Fruit fly (Drosophila melanogaster) whole organism, embryonic: ENCODE measurements around the gene mv.

ENCODE experiments used
- CG11456 ChIP-seq: fragments of 200-800 bp; sonication (Bioruptor generic); IDR thresholded peaks from 3 replicates; pipeline ENCODE4 v1.3.6; 2022; ENCODE audit warnings: missing biosample characterization, missing genetic modification characterization
- CG11560 ChIP-seq: fragments of 200-800 bp; sonication (Bioruptor generic); IDR thresholded peaks from 3 replicates; pipeline ENCODE4 v1.3.6; 2022; ENCODE audit warnings: missing biosample characterization, missing genetic modification characterization
- CG12219 ChIP-seq: fragments of 200-800 bp; sonication (Bioruptor generic); optimal IDR thresholded peaks from 3 replicates; lab custom pipeline; 2018; ENCODE audit warnings: missing biosample characterization, mild to moderate bottlenecking, missing genetic modification characterization
- CG12942 ChIP-seq: fragments of 200-800 bp; sonication (Bioruptor generic); optimal IDR thresholded peaks from 3 replicates; lab custom pipeline; 2016; ENCODE audit warnings: missing biosample characterization, missing genetic modification characterization
- CG14441 ChIP-seq: fragments of 200-800 bp; sonication (Bioruptor generic); IDR thresholded peaks from 2 replicates; pipeline ENCODE4 v1.3.6; 2022; ENCODE audit warnings: missing biosample characterization, missing genetic modification characterization
- CG1602 ChIP-seq: fragments of 200-800 bp; sonication (Bioruptor generic); optimal IDR thresholded peaks from 3 replicates; lab custom pipeline; 2016; ENCODE audit warnings: missing biosample characterization, missing genetic modification characterization
- CG17359 ChIP-seq: fragments of 200-800 bp; sonication (Bioruptor generic); optimal IDR thresholded peaks from 3 replicates; lab custom pipeline; 2018; ENCODE audit warnings: missing biosample characterization, mild to moderate bottlenecking, missing genetic modification characterization, moderate library complexity
- CG1832 ChIP-seq: fragments of 200-800 bp; sonication (Bioruptor generic); optimal IDR thresholded peaks from 2 replicates; lab custom pipeline; 2017; ENCODE audit warnings: missing biosample characterization, mild to moderate bottlenecking, missing genetic modification characterization, inconsistent platforms
- CG31365 ChIP-seq: fragments of 200-800 bp; sonication (Bioruptor generic); optimal IDR thresholded peaks from 2 replicates; lab custom pipeline; 2018; ENCODE audit warnings: missing biosample characterization, mild to moderate bottlenecking, missing genetic modification characterization
- CG4328 ChIP-seq: fragments of 200-800 bp; sonication (Bioruptor generic); optimal IDR thresholded peaks from 3 replicates; lab custom pipeline; 2017; ENCODE audit warnings: missing biosample characterization, missing genetic modification reagents, missing genetic modification characterization
- CG4360 ChIP-seq: fragments of 200-800 bp; sonication (Bioruptor generic); IDR thresholded peaks from 2 replicates; pipeline ENCODE4 v1.3.6; 2022; ENCODE audit warnings: missing biosample characterization, missing genetic modification characterization
- CG6254 ChIP-seq: fragments of 200-800 bp; sonication (Bioruptor generic); optimal IDR thresholded peaks from 3 replicates; lab custom pipeline; 2017; ENCODE audit warnings: mild to moderate bottlenecking, missing biosample characterization, missing genetic modification reagents, missing genetic modification characterization
- D ChIP-seq, 2 experiments: fragments of 200-800 bp in 1 of 2; fragments of >200 bp in 1 of 2; sonication (Bioruptor generic) in 1 of 2; optimal IDR thresholded peaks; 2 replicates in 1 of 2; 3 replicates in 1 of 2; lab custom pipeline; 2017; ENCODE audit warnings: mild to moderate bottlenecking in 1 of 2, missing biosample characterization in 1 of 2, missing genetic modification characterization in 1 of 2, missing genetic modification reagents in 1 of 2
- D19A ChIP-seq: fragments of 200-800 bp; optimal IDR thresholded peaks from 3 replicates; lab custom pipeline; 2019; ENCODE audit warnings: missing biosample characterization, mild to moderate bottlenecking, missing genetic modification characterization, moderate library complexity
- Dbx ChIP-seq: fragments of 200-800 bp; sonication (Bioruptor generic); IDR thresholded peaks from 3 replicates; pipeline ENCODE4 v1.3.6; 2022; ENCODE audit warnings: missing biosample characterization, missing genetic modification characterization
- E2f1 ChIP-seq: fragments of 200-800 bp; sonication (Bioruptor generic); IDR thresholded peaks from 2 replicates; pipeline ENCODE4 v1.3.6; 2022; ENCODE audit warnings: missing biosample characterization, missing genetic modification characterization
- Elba2 ChIP-seq: fragments of 200-800 bp; sonication (Bioruptor generic); optimal IDR thresholded peaks from 3 replicates; lab custom pipeline; 2016; ENCODE audit warnings: missing biosample characterization, missing genetic modification characterization
- Fer2 ChIP-seq: fragments of 200-800 bp; sonication (Bioruptor generic); optimal IDR thresholded peaks from 2 replicates; lab custom pipeline; 2018; ENCODE audit warnings: missing biosample characterization, mild to moderate bottlenecking, missing genetic modification characterization, moderate library complexity
- Gug ChIP-seq: fragments of 200-800 bp; sonication (Bioruptor generic); IDR thresholded peaks from 4 replicates; pipeline ENCODE4 v1.3.6; 2022; ENCODE audit warnings: missing biosample characterization, missing genetic modification characterization
- HLH54F ChIP-seq: fragments of 200-800 bp; sonication (Bioruptor generic); optimal IDR thresholded peaks from 3 replicates; lab custom pipeline; 2016; ENCODE audit warnings: missing biosample characterization, missing genetic modification characterization
- Kr ChIP-seq: fragments of 200-800 bp; sonication (Bioruptor generic); optimal IDR thresholded peaks from 2 replicates; lab custom pipeline; 2017; ENCODE audit warnings: missing biosample characterization, mild to moderate bottlenecking, missing genetic modification characterization
- MESR4 ChIP-seq: fragments of 200-800 bp; sonication (Bioruptor generic); optimal IDR thresholded peaks from 2 replicates; lab custom pipeline; 2018; ENCODE audit warnings: missing biosample characterization, mild to moderate bottlenecking, missing genetic modification characterization, moderate library complexity
- Nf-YA ChIP-seq: fragments of 200-800 bp; sonication (Bioruptor generic); IDR thresholded peaks from 2 replicates; pipeline ENCODE4 v1.3.6; 2022; ENCODE audit warnings: missing biosample characterization, missing genetic modification characterization
- Nf-YB ChIP-seq: fragments of 200-800 bp; sonication (Bioruptor generic); optimal IDR thresholded peaks from 3 replicates; lab custom pipeline; 2019; ENCODE audit warnings: missing biosample characterization, mild to moderate bottlenecking, missing genetic modification characterization, moderate library complexity
- Nf-YC ChIP-seq: fragments of 200-800 bp; optimal IDR thresholded peaks from 3 replicates; lab custom pipeline; 2019; ENCODE audit warnings: missing biosample characterization, mild to moderate bottlenecking, missing genetic modification characterization, moderate library complexity
- PHDP ChIP-seq: fragments of 200-800 bp; sonication (Bioruptor generic); optimal IDR thresholded peaks from 3 replicates; lab custom pipeline; 2018; ENCODE audit warnings: missing biosample characterization, mild to moderate bottlenecking, missing genetic modification characterization, moderate library complexity
- Ptx1 ChIP-seq: fragments of 200-800 bp; sonication (Bioruptor generic); IDR thresholded peaks from 2 replicates; pipeline ENCODE4 v1.3.6; 2022; ENCODE audit warnings: missing biosample characterization, missing genetic modification characterization
- Trl ChIP-seq, 3 experiments: fragments of >200 bp in 2 of 3; fragments of 200-800 bp in 1 of 3; sonication (Bioruptor generic) in 1 of 3; optimal IDR thresholded peaks; 2 replicates in 1 of 3; 3 replicates in 2 of 3; lab custom pipeline; 2016 to 2017; ENCODE audit warnings: missing biosample characterization in 1 of 3, missing genetic modification characterization in 1 of 3
- Xrp1 ChIP-seq: fragments of 200-800 bp; sonication (Bioruptor generic); IDR thresholded peaks from 2 replicates; pipeline ENCODE4 v1.3.6; 2022; ENCODE audit warnings: missing biosample characterization, missing genetic modification characterization
- btn ChIP-seq: fragments of 200-800 bp; sonication (Bioruptor generic); optimal IDR thresholded peaks from 2 replicates; lab custom pipeline; 2016; ENCODE audit warnings: missing biosample characterization, missing genetic modification characterization
- ci ChIP-seq: fragments of 200-800 bp; sonication (Bioruptor generic); IDR thresholded peaks from 3 replicates; pipeline ENCODE4 v1.3.6; 2022; ENCODE audit warnings: missing biosample characterization, missing genetic modification characterization
- lov ChIP-seq, 2 experiments: fragments of 200-800 bp in 1 of 2; fragments of >200 bp in 1 of 2; sonication (Bioruptor generic) in 1 of 2; IDR thresholded peaks in 1 of 2; optimal IDR thresholded peaks in 1 of 2; 2 replicates in 1 of 2; 3 replicates in 1 of 2; pipeline versions ENCODE4 v1.3.6 to Lab custom; 2017 to 2022; ENCODE audit warnings: missing biosample characterization in 1 of 2, missing genetic modification characterization in 1 of 2
- prd ChIP-seq, 3 experiments: fragments of >200 bp in 2 of 3; fragments of 200-800 bp in 1 of 3; sonication (Bioruptor generic) in 1 of 3; optimal IDR thresholded peaks in 2 of 3; IDR thresholded peaks in 1 of 3; 2 replicates in 2 of 3; 3 replicates in 1 of 3; pipeline versions ENCODE4 v1.3.6 to Lab custom; 2017 to 2022; ENCODE audit warnings: missing biosample characterization in 1 of 3, missing genetic modification characterization in 1 of 3
- pros ChIP-seq: fragments of 200-800 bp; sonication (Bioruptor generic); optimal IDR thresholded peaks from 3 replicates; lab custom pipeline; 2019; ENCODE audit warnings: missing biosample characterization, mild to moderate bottlenecking, missing genetic modification characterization, moderate library complexity
- ranshi ChIP-seq: fragments of 200-800 bp; sonication (Bioruptor generic); IDR thresholded peaks from 2 replicates; pipeline ENCODE4 v1.3.6; 2022; ENCODE audit warnings: missing biosample characterization, missing genetic modification characterization
- seq ChIP-seq: fragments of 200-800 bp; sonication (Bioruptor generic); IDR thresholded peaks from 2 replicates; pipeline ENCODE4 v1.3.6; 2022; ENCODE audit warnings: missing biosample characterization, missing genetic modification characterization
- slbo ChIP-seq: fragments of 200-800 bp; sonication (Bioruptor generic); IDR thresholded peaks from 2 replicates; pipeline ENCODE4 v1.3.6; 2022; ENCODE audit warnings: missing biosample characterization, missing genetic modification characterization
- sob ChIP-seq: fragments of 200-800 bp; sonication (Bioruptor generic); IDR thresholded peaks from 2 replicates; pipeline ENCODE4 v1.3.6; 2022; ENCODE audit warnings: missing biosample characterization, missing genetic modification characterization
- tgo ChIP-seq: fragments of 200-800 bp; sonication (Bioruptor generic); IDR thresholded peaks from 3 replicates; pipeline ENCODE4 v1.3.6; 2022; ENCODE audit warnings: missing biosample characterization, missing genetic modification characterization
- tll ChIP-seq, 2 experiments: fragments of 200-800 bp in 1 of 2; fragments of >200 bp in 1 of 2; sonication (Bioruptor generic) in 1 of 2; optimal IDR thresholded peaks; 2 replicates each; lab custom pipeline; 2017 to 2019; ENCODE audit warnings: missing biosample characterization in 2 of 2, missing genetic modification characterization in 2 of 2, mild to moderate bottlenecking in 1 of 2, moderate library complexity in 1 of 2
- tna ChIP-seq: fragments of 200-800 bp; sonication (Bioruptor generic); IDR thresholded peaks from 2 replicates; pipeline ENCODE4 v1.3.6; 2022; ENCODE audit warnings: missing biosample characterization, missing genetic modification characterization; ENCODE audit not compliant: partially characterized antibody
- tup ChIP-seq: fragments of 200-800 bp; sonication (Bioruptor generic); optimal IDR thresholded peaks from 2 replicates; lab custom pipeline; 2016; ENCODE audit warnings: missing biosample characterization, mild to moderate bottlenecking, missing genetic modification characterization, moderate library complexity
- vvl ChIP-seq: fragments of 200-800 bp; sonication (Bioruptor generic); IDR thresholded peaks from 2 replicates; pipeline ENCODE4 v1.3.6; 2022; ENCODE audit warnings: missing biosample characterization, missing genetic modification characterization
- zfh2 ChIP-seq: fragments of 200-800 bp; sonication (Bioruptor generic); optimal IDR thresholded peaks from 2 replicates; lab custom pipeline; 2016; ENCODE audit warnings: missing biosample characterization, missing genetic modification characterization

The mv gene

dm6 chr3L:1920943-1921342, 43.0 kb downstream of the mv start, which contains the start of gene Dbx (continued):
- TF ChIP-seq CG11560 (tag; lab: Robert Waterston, UW), result no peak
- no peak for TF ChIP-seq Xrp1 (GFP tag; lab: Robert Waterston, UW)
- TF ChIP-seq PHDP (tag; lab: Kevin White, UChicago), result no peak
- TF ChIP-seq CG1602, result no peak
- peak; percentile 64 to 73 for TF ChIP-seq Trl (optimal IDR thresholded peaks at IDR 0.05; lab: Kevin White, UChicago)
- no peak for TF ChIP-seq Trl (GFP tag; optimal IDR thresholded peaks at IDR 0.05; lab: Kevin White, UChicago)

DNA sequence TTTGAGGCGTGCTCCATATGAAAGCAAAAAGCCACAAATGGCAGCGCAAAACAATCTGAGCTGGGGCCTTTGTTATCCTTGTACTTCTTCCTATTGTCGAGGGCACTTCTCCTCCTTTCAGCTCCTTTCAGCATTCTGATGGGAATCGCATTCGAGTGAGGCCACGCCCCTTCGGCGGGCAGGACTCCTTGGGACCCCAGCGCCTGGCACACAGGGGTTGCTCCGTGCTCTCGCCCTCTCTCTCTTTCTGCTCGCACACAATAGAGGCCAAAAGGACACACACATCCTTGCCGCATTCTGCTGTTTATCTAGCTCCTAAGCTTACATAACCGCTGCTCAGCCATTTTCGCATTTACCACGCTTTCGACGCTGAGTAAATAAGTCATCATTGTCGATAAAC, 43.9 kb downstream of the mv start:
- TF ChIP-seq Nf-YA (GFP tag; lab: Robert Waterston, UW), result 0 out of 2 replicates have a peak, but pooled peaks have one; percentile 34
- TF ChIP-seq btn, result no peak
- TF ChIP-seq Trl (optimal IDR thresholded peaks at IDR 0.05; lab: Kevin White, UChicago), result peak in 1 of 2 experiments; percentile 36
- no peak for TF ChIP-seq Trl (GFP tag; optimal IDR thresholded peaks at IDR 0.05; lab: Kevin White, UChicago)
- TF ChIP-seq CG17359, result no peak
- TF ChIP-seq D19A (tag; lab: Kevin White, UChicago), result no peak
- TF ChIP-seq lov (optimal IDR thresholded peaks at IDR 0.05; lab: Kevin White, UChicago), result no peak
- 0 out of 3 replicates have a peak, but pooled peaks have one; percentile 13 for TF ChIP-seq lov (GFP tag; IDR thresholded peaks at IDR 0.05; lab: Robert Waterston, UW)
- peak; percentile 85 for TF ChIP-seq Nf-YB (GFP tag; lab: Kevin White, UChicago)
- no peak for TF ChIP-seq CG12942 (GFP tag; lab: Kevin White, UChicago)
- no peak for TF ChIP-seq Fer2 (tag; lab: Kevin White, UChicago)
- no peak for TF ChIP-seq E2f1 (GFP tag; lab: Robert Waterston, UW)
- 0 out of 3 replicates have a peak, but pooled peaks have one; percentile 35 for TF ChIP-seq Dbx
- no peak for TF ChIP-seq tna
- TF ChIP-seq Elba2 (GFP tag; lab: Kevin White, UChicago), result peak; percentile 74
- no peak for TF ChIP-seq zfh2
- TF ChIP-seq tup (GFP tag; lab: Kevin White, UChicago), result no peak
- no peak for TF ChIP-seq CG6254 (GFP tag; lab: Kevin White, UChicago)
- 0 out of 3 replicates have a peak, but pooled peaks have one; percentile 34 for TF ChIP-seq ci (GFP tag; lab: Robert Waterston, UW)
- peak; percentile 35 for TF ChIP-seq CG1832 (GFP tag; lab: Kevin White, UChicago)
- no peak for TF ChIP-seq ranshi
- peak; percentile 82 for TF ChIP-seq Nf-YC (tag; lab: Kevin White, UChicago)
- TF ChIP-seq seq (GFP tag; lab: Robert Waterston, UW), result peak; percentile 26; the same call in 1 of the 2 replicates

DNA sequence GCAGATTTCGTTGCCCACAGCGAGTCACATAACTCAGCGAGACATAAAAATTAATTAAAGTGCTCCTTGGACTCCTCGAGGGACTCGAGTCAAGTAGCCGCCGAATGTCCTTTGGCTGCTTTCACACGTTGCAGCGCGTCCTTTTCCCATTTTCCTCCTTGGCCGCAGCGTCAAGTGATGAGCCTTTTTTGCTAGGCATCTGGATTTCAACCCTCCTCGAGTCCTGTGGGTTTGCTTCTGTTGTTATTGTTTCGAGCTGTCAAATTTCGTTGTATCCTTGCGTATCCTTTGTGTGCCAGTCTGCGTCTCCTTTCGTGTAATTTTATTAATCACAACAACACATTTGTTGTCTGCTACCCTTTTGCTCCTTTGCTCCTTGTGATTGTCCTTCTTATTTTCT, 47.4 kb downstream of the mv start:
- peak; percentile 50 for TF ChIP-seq pros (GFP tag; lab: Kevin White, UChicago)
- TF ChIP-seq CG4360 (GFP tag; lab: Robert Waterston, UW), result peak; percentile 44; the same call in 1 of the 2 replicates
- TF ChIP-seq HLH54F (GFP tag; lab: Kevin White, UChicago), result no peak
- TF ChIP-seq Kr, result peak; percentile 25
- peak in 1 of 2 experiments; percentile 55 for TF ChIP-seq tll (GFP tag; optimal IDR thresholded peaks at IDR 0.05; lab: Kevin White, UChicago)
- TF ChIP-seq D (optimal IDR thresholded peaks at IDR 0.05; lab: Kevin White, UChicago), result peak; percentile 49
- no peak for TF ChIP-seq D (GFP tag; optimal IDR thresholded peaks at IDR 0.05; lab: Kevin White, UChicago)

DNA sequence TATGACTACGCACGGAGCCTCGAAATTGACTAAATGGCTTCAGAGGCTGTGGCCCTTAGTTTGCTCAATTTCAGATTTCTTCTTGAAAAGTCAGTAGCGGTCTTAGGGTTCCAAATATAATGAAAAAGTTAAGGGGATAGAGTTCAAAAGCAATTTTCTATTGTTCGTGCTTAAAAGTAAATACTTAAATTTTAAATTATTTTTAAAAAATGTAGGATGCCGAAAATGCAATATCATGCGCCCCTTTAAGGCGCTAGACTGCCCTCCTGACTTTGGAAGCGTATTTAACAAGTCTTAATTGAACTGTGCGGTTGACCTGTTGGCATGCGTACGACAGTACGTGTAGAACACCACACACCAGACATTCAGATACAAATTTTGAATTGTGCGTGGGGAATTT, 49.3 kb downstream of the mv start:
- TF ChIP-seq CG12219 (GFP tag; lab: Kevin White, UChicago) (no peak), CG4328 (GFP tag; lab: Kevin White, UChicago) (no peak), CG31365 (tag; lab: Kevin White, UChicago) (no peak), MESR4 (GFP tag; lab: Kevin White, UChicago) (no peak), vvl (GFP tag; lab: Robert Waterston, UW) (no peak), CG11456 (0 out of 3 replicates have a peak, but pooled peaks have one; percentile 37), Ptx1 (GFP tag; lab: Robert Waterston, UW) (peak; percentile 43; the same call in 1 of the 2 replicates), Dbx (peak; percentile 44; the same call in 2 of the 3 replicates), Xrp1 (GFP tag; lab: Robert Waterston, UW) (0 out of 2 replicates have a peak, but pooled peaks have one; percentile 47), slbo (GFP tag; lab: Robert Waterston, UW) (peak; percentile 32; the same call in 1 of the 2 replicates), sob (GFP tag; lab: Robert Waterston, UW) (no peak), CG14441 (GFP tag; lab: Robert Waterston, UW) (peak; percentile 44; the same call in 1 of the 2 replicates), tgo (GFP tag; lab: Robert Waterston, UW) (peak; percentile 40; the same call in 2 of the 3 replicates), Gug (GFP tag; lab: Robert Waterston, UW) (0 out of 4 replicates have a peak, but pooled peaks have one; percentile 13), prd (optimal IDR thresholded peaks at IDR 0.05; lab: Kevin White, UChicago) (no peak), prd (GFP tag; IDR thresholded peaks at IDR 0.05; lab: Robert Waterston, UW) (peak; percentile 54; the same call in 1 of the 3 replicates)
